Worm (Caenorhabditis elegans) whole organism, L4 larva: Measurements from ENCODE around the gene erfa-1.

ENCODE experiments used
- F44E2.7 ChIP-seq: fragments of 200-800 bp; sonication (Bioruptor generic); IDR thresholded peaks from 2 replicates; pipeline ENCODE4 v2.1.2; 2022; ENCODE audit warnings: missing genetic modification characterization, missing compliant biosample characterization
- T26A8.4 ChIP-seq: fragments of 200-800 bp; sonication (Bioruptor generic); IDR thresholded peaks from 2 replicates; pipeline ENCODE4 v1.3.6; 2022; ENCODE audit warnings: missing genetic modification characterization, missing compliant biosample characterization
- Y5F2A.4 ChIP-seq: fragments of 200-800 bp; sonication (Bioruptor generic); optimal IDR thresholded peaks from 2 replicates; lab custom pipeline; 2018; ENCODE audit warnings: mild to moderate bottlenecking, missing genetic modification characterization, missing compliant biosample characterization
- ZK337.2 ChIP-seq: fragments of 200-800 bp; sonication (Bioruptor generic); IDR thresholded peaks from 2 replicates; pipeline ENCODE4 v1.3.6; 2022; ENCODE audit warnings: missing genetic modification reagents, missing genetic modification characterization, missing compliant biosample characterization
- aha-1 ChIP-seq: fragments of 150-350 bp; peaks from one replicate; lab custom pipeline; 2014; ENCODE audit warnings: missing biosample characterization, missing genetic modification characterization
- arid-1 ChIP-seq: fragments of 200-800 bp; sonication (Bioruptor generic); conservative IDR thresholded peaks from 2 replicates; pipeline ENCODE4 v1.3.6; 2022; ENCODE audit warnings: missing genetic modification reagents, missing genetic modification characterization, missing compliant biosample characterization
- ceh-32 ChIP-seq: sonication (generic microtip); optimal IDR thresholded peaks from 2 replicates; lab custom pipeline; 2016; ENCODE audit warnings: mild to moderate bottlenecking, missing genetic modification characterization, missing compliant biosample characterization; ENCODE audit not compliant: poor library complexity
- ces-1 ChIP-seq: fragments of 150-350 bp; sonication (generic microtip); optimal IDR thresholded peaks from 4 replicates; lab custom pipeline; 2014; ENCODE audit warnings: missing biosample characterization, missing genetic modification reagents, missing genetic modification characterization
- daf-16 ChIP-seq, 3 experiments: sonication (generic microtip); optimal IDR thresholded peaks; 2 replicates each; lab custom pipeline; 2016 to 2017; ENCODE audit warnings: missing genetic modification characterization in 3 of 3, missing genetic modification reagents in 3 of 3, mild to moderate bottlenecking in 2 of 3, missing compliant biosample characterization in 2 of 3, missing biosample characterization in 1 of 3, moderate library complexity in 1 of 3
- daf-8 ChIP-seq: fragments of 200-800 bp; sonication (Bioruptor generic); IDR thresholded peaks from 2 replicates; pipeline ENCODE4 v1.3.6; 2022; ENCODE audit warnings: missing genetic modification characterization, missing compliant biosample characterization
- dmd-8 ChIP-seq: fragments of 200-800 bp; sonication (Bioruptor generic); IDR thresholded peaks from 2 replicates; pipeline ENCODE4 v1.3.6; 2022; ENCODE audit warnings: missing genetic modification characterization, missing compliant biosample characterization
- dve-1 ChIP-seq: sonication (generic microtip); optimal IDR thresholded peaks from 2 replicates; lab custom pipeline; 2017; ENCODE audit warnings: antibody characterized with exemption, mild to moderate bottlenecking, missing genetic modification characterization, missing compliant biosample characterization; ENCODE audit not compliant: insufficient read depth
- hlh-11 ChIP-seq: fragments of 200-800 bp; sonication (Bioruptor generic); optimal IDR thresholded peaks from 2 replicates; lab custom pipeline; 2018; ENCODE audit warnings: mild to moderate bottlenecking, missing genetic modification characterization, missing compliant biosample characterization
- hlh-30 ChIP-seq: sonication (generic microtip); optimal IDR thresholded peaks from 2 replicates; lab custom pipeline; 2017; ENCODE audit warnings: antibody characterized with exemption, mild to moderate bottlenecking, missing genetic modification characterization, missing compliant biosample characterization; ENCODE audit not compliant: insufficient read depth
- hmg-1.1 ChIP-seq: fragments of 200-800 bp; sonication (Bioruptor generic); IDR thresholded peaks from 2 replicates; pipeline ENCODE4 v1.3.6; 2022; ENCODE audit warnings: missing genetic modification reagents, missing genetic modification characterization, missing compliant biosample characterization
- lin-13 ChIP-seq: fragments of 150-350 bp; optimal IDR thresholded peaks from 2 replicates; lab custom pipeline; 2014; ENCODE audit warnings: missing biosample characterization, missing genetic modification reagents, missing genetic modification characterization
- lin-38 ChIP-seq: fragments of 200-800 bp; sonication (Bioruptor generic); IDR thresholded peaks from 2 replicates; pipeline ENCODE4 v1.3.6; 2022; ENCODE audit warnings: missing genetic modification reagents, missing genetic modification characterization, missing compliant biosample characterization
- madf-5 ChIP-seq, 2 experiments: fragments of 200-800 bp; sonication (Bioruptor generic); IDR thresholded peaks; 2 replicates each; pipeline ENCODE4 v1.3.6; 2022; ENCODE audit warnings: missing compliant biosample characterization in 2 of 2, missing genetic modification characterization in 2 of 2
- madf-9 ChIP-seq: fragments of 200-800 bp; sonication (Bioruptor generic); conservative IDR thresholded peaks from 2 replicates; pipeline ENCODE4 v1.3.6; 2022; ENCODE audit warnings: missing genetic modification reagents, missing genetic modification characterization, missing compliant biosample characterization
- mdl-1 ChIP-seq, 2 experiments: fragments of 150-350 bp in 1 of 2; sonication (generic microtip) in 1 of 2; optimal IDR thresholded peaks; 2 replicates each; lab custom pipeline; 2014 to 2017; ENCODE audit warnings: missing biosample characterization in 2 of 2, missing genetic modification characterization in 2 of 2
- mep-1 ChIP-seq: fragments of 150-350 bp; sonication (generic microtip); optimal IDR thresholded peaks from 3 replicates; lab custom pipeline; 2014; ENCODE audit warnings: missing biosample characterization, missing genetic modification characterization
- mes-2 ChIP-seq: sonication (generic microtip); optimal IDR thresholded peaks from 2 replicates; lab custom pipeline; 2016; ENCODE audit warnings: missing genotype, mild to moderate bottlenecking, missing genetic modification characterization, missing compliant biosample characterization; ENCODE audit not compliant: poor library complexity, severe bottlenecking
- nhr-11 ChIP-seq: fragments of 150-350 bp; optimal IDR thresholded peaks from 2 replicates; lab custom pipeline; 2014; ENCODE audit warnings: missing biosample characterization, missing genetic modification characterization
- nhr-111 ChIP-seq: fragments of 200-800 bp; sonication (Bioruptor generic); optimal IDR thresholded peaks from 2 replicates; lab custom pipeline; 2018; ENCODE audit warnings: mild to moderate bottlenecking, missing genetic modification characterization, missing compliant biosample characterization
- nhr-28 ChIP-seq: fragments of 150-350 bp; optimal IDR thresholded peaks from 2 replicates; lab custom pipeline; 2014; ENCODE audit warnings: missing biosample characterization, missing genetic modification characterization
- pha-4 ChIP-seq, 2 experiments: fragments of 150-350 bp in 1 of 2; fragments of 200-800 bp in 1 of 2; sonication (Bioruptor generic) in 1 of 2; IDR thresholded peaks in 1 of 2; optimal IDR thresholded peaks in 1 of 2; 2 replicates each; pipeline versions ENCODE4 v1.3.6 to Lab custom; 2014 to 2022; ENCODE audit warnings: missing genetic modification characterization in 2 of 2, missing genetic modification reagents in 2 of 2, missing biosample characterization in 1 of 2, missing compliant biosample characterization in 1 of 2
- php-3 ChIP-seq: fragments of 200-800 bp; sonication (Bioruptor generic); IDR thresholded peaks from 2 replicates; pipeline ENCODE4 v1.3.6; 2022; ENCODE audit warnings: missing genetic modification reagents, missing genetic modification characterization, missing compliant biosample characterization
- pqm-1 ChIP-seq: sonication (generic microtip); optimal IDR thresholded peaks from 2 replicates; lab custom pipeline; 2017; ENCODE audit warnings: missing biosample characterization, missing genetic modification characterization
- rbr-2 ChIP-seq: sonication (generic microtip); optimal IDR thresholded peaks from 2 replicates; lab custom pipeline; 2016; ENCODE audit warnings: missing genotype, missing genetic modification characterization, missing compliant biosample characterization
- sdz-12 ChIP-seq: fragments of 200-800 bp; sonication (Bioruptor generic); optimal IDR thresholded peaks from 2 replicates; lab custom pipeline; 2018; ENCODE audit warnings: mild to moderate bottlenecking, missing genetic modification characterization, missing compliant biosample characterization
- snpc-4 ChIP-seq: fragments of 150-350 bp; optimal IDR thresholded peaks from 2 replicates; lab custom pipeline; 2014; ENCODE audit warnings: missing biosample characterization, missing genetic modification characterization
- unc-130 ChIP-seq: sonication (generic microtip); optimal IDR thresholded peaks from 2 replicates; lab custom pipeline; 2016; ENCODE audit warnings: missing genetic modification reagents, missing genetic modification characterization, missing compliant biosample characterization
- unc-39 ChIP-seq: sonication (generic microtip); optimal IDR thresholded peaks from 2 replicates; lab custom pipeline; 2017; ENCODE audit warnings: missing biosample characterization, missing genetic modification characterization
- unc-62 ChIP-seq, 3 experiments: fragments of 150-350 bp in 1 of 3; sonication (generic microtip); optimal IDR thresholded peaks in 2 of 3; peaks in 1 of 3; 1 replicate in 1 of 3; 2 replicates in 2 of 3; lab custom pipeline; 2014 to 2017; ENCODE audit warnings: missing biosample characterization in 3 of 3, missing genetic modification characterization in 3 of 3, missing genetic modification reagents in 3 of 3, missing genotype in 1 of 3
- zag-1 ChIP-seq: fragments of 150-350 bp; optimal IDR thresholded peaks from 2 replicates; lab custom pipeline; 2014; ENCODE audit warnings: missing biosample characterization, missing genetic modification characterization
- ztf-11 ChIP-seq: fragments of 150-350 bp; optimal IDR thresholded peaks from 2 replicates; lab custom pipeline; 2014; ENCODE audit warnings: missing biosample characterization, missing genetic modification characterization

Gene erfa-1

ce11 chrV:6430526-6431371 lies 3.2 kb upstream of the erfa-1 start:
- TF ChIP-seq daf-16 (GFP tag; optimal IDR thresholded peaks at IDR 0.05; lab: Kevin White, UChicago) = no peak
- peak; percentile 60 for TF ChIP-seq daf-16 (tag; optimal IDR thresholded peaks at IDR 0.05; lab: Kevin White, UChicago)
- TF ChIP-seq mdl-1 (tag; optimal IDR thresholded peaks at IDR 0.05; lab: Kevin White, UChicago) = peak in 1 of 2 experiments; percentile 7
- TF ChIP-seq hlh-30 (tag; lab: Kevin White, UChicago) = peak; percentile 39
- TF ChIP-seq sdz-12 (GFP tag; lab: Kevin White, UChicago) = no peak
- TF ChIP-seq unc-62 (GFP tag; optimal IDR thresholded peaks at IDR 0.05 in 1 of 2; lab: Kevin White, UChicago) = peak in 1 of 2 experiments; percentile 83
- no peak for TF ChIP-seq unc-62 (tag; optimal IDR thresholded peaks at IDR 0.05; lab: Kevin White, UChicago)
- TF ChIP-seq aha-1 = peak; percentile 10
- TF ChIP-seq lin-38 (GFP tag; lab: Robert Waterston, UW) = 0 out of 2 replicates have a peak, but pooled peaks have one; percentile 13
- TF ChIP-seq ces-1 (GFP tag; lab: Kevin White, UChicago) = no peak
- TF ChIP-seq hlh-11 = peak; percentile 23
- TF ChIP-seq nhr-28 (tag; lab: Kevin White, UChicago) = peak; percentile 89
- TF ChIP-seq unc-39 (tag; lab: Kevin White, UChicago) = no peak
- peak; percentile 53 for TF ChIP-seq dve-1
- peak; percentile 32 for TF ChIP-seq mep-1 (tag; lab: Kevin White, UChicago)
- TF ChIP-seq pqm-1 (tag; lab: Kevin White, UChicago) = peak; percentile 65
- TF ChIP-seq, all 104 proteins: peak for 11

ce11 chrV:6436332-6436731 lies 2.4 kb downstream of the erfa-1 start, which contains the start of gene hpo-19:
hpo-19 (plus strand) TSS chrV:6436645.
- peak; percentile 25 for TF ChIP-seq nhr-28 (tag; lab: Kevin White, UChicago)
- peak; percentile 21 for TF ChIP-seq dve-1
- TF ChIP-seq hmg-1.1 = no peak
- TF ChIP-seq Y5F2A.4 (GFP tag; lab: Kevin White, UChicago) = no peak
- peak; percentile 31 for TF ChIP-seq pqm-1 (tag; lab: Kevin White, UChicago)
- peak; percentile 23 for TF ChIP-seq mes-2
- TF ChIP-seq lin-13 (GFP tag; lab: Kevin White, UChicago) = peak; percentile 16
- peak; percentile 26; the same call in 1 of the 2 replicates for TF ChIP-seq pha-4 (GFP tag; IDR thresholded peaks at IDR 0.05; lab: Robert Waterston, UW)
- TF ChIP-seq pha-4 (tag; optimal IDR thresholded peaks at IDR 0.05; lab: Kevin White, UChicago) = no peak
- no peak for TF ChIP-seq daf-16 (GFP tag; optimal IDR thresholded peaks at IDR 0.05; lab: Kevin White, UChicago)
- TF ChIP-seq daf-16 (tag; optimal IDR thresholded peaks at IDR 0.05; lab: Kevin White, UChicago) = peak; percentile 43
- TF ChIP-seq T26A8.4 (GFP tag; lab: Robert Waterston, UW) = no peak
- TF ChIP-seq, all 104 proteins: peak for 7

- TF ChIP-seq unc-130 (GFP tag; lab: Kevin White, UChicago) (no peak), madf-5 (GFP tag; IDR thresholded peaks at IDR 0.05; lab: Robert Waterston, UW) (no peak)
- TF ChIP-seq, all 104 proteins: peak for 0
Observed at ce11 chrV:6438601-6439000, 4.7 kb downstream of the erfa-1 start, which contains the start of gene T05H4.4. T05H4.4 (plus strand) TSS chrV:6438901.

- TF ChIP-seq php-3 (no peak), ztf-11 (tag; lab: Kevin White, UChicago) (no peak), pha-4 (GFP tag; IDR thresholded peaks at IDR 0.05; lab: Robert Waterston, UW) (no peak), pha-4 (tag; optimal IDR thresholded peaks at IDR 0.05; lab: Kevin White, UChicago) (no peak)
Observed at ce11 chrV:6441613-6442012, 7.7 kb downstream of the erfa-1 start, which contains the start of gene T05H4.15. T05H4.15 (minus strand) TSS chrV:6441713.

- TF ChIP-seq nhr-11 (tag; lab: Kevin White, UChicago) (no peak), aha-1 (peak; percentile 65)
Observed at ce11 chrV:6442037-6442436, 8.1 kb downstream of the erfa-1 start, which contains the start of gene T05H4.3. T05H4.3 (plus strand) TSS chrV:6442337.

ce11 chrV:6448356-6448755 lies 14.4 kb downstream of the erfa-1 start, which contains the start of gene fbxa-196:
fbxa-196 (plus strand) TSS chrV:6448656.
- TF ChIP-seq daf-8 (GFP tag; lab: Robert Waterston, UW) = no peak
- TF ChIP-seq daf-16 (GFP tag; optimal IDR thresholded peaks at IDR 0.05; lab: Kevin White, UChicago) = no peak
- TF ChIP-seq daf-16 (tag; optimal IDR thresholded peaks at IDR 0.05; lab: Kevin White, UChicago) = no peak
- TF ChIP-seq ceh-32 (tag; lab: Kevin White, UChicago) = no peak
- TF ChIP-seq nhr-111 (GFP tag; lab: Kevin White, UChicago) = no peak
- TF ChIP-seq ZK337.2 = no peak
- TF ChIP-seq dmd-8 (GFP tag; lab: Robert Waterston, UW) = no peak
- TF ChIP-seq snpc-4 = no peak
- TF ChIP-seq zag-1 (tag; lab: Kevin White, UChicago) = no peak
- TF ChIP-seq arid-1 (GFP tag; lab: Robert Waterston, UW) = no peak
- no peak for TF ChIP-seq rbr-2 (tag; lab: Kevin White, UChicago)
- no peak for TF ChIP-seq nhr-28 (tag; lab: Kevin White, UChicago)
- no peak for TF ChIP-seq F44E2.7 (GFP tag; lab: Robert Waterston, UW)
- no peak for TF ChIP-seq madf-9
